Worm (Caenorhabditis elegans): Measurements from ENCODE around the gene Y50D4A.1.

ce11 chrV:1206971-1207370 lies 718 bp upstream of the Y50D4A.1 start, which contains the start of gene Y50D4A.5:
- TF ChIP-seq fkh-10 (GFP tag; optimal IDR thresholded peaks at IDR 0.05) (no peak), ceh-8 (GFP tag; optimal IDR thresholded peaks at IDR 0.05) (no peak), lin-39 (tag; optimal IDR thresholded peaks at IDR 0.05) (no peak), nhr-19 (GFP tag; conservative IDR thresholded peaks at IDR 0.05) (peak; percentile 58), lir-3 (tag; optimal IDR thresholded peaks at IDR 0.05; ENCODE audit: poor library complexity) (no peak), nhr-76 (tag; optimal IDR thresholded peaks at IDR 0.05) (no peak), dsc-1 (tag; optimal IDR thresholded peaks at IDR 0.05) (peak; percentile 31), jun-1 (tag; optimal IDR thresholded peaks at IDR 0.05) (no peak), lin-15B (tag; optimal IDR thresholded peaks at IDR 0.05) (no peak), nhr-28 (tag; optimal IDR thresholded peaks at IDR 0.05) (no peak), sup-37 (GFP tag; optimal IDR thresholded peaks at IDR 0.05) (no peak), ztf-11 (tag; optimal IDR thresholded peaks at IDR 0.05) (no peak)
